Worm (Caenorhabditis elegans): ENCODE measurements around the gene skr-16.

DNA sequence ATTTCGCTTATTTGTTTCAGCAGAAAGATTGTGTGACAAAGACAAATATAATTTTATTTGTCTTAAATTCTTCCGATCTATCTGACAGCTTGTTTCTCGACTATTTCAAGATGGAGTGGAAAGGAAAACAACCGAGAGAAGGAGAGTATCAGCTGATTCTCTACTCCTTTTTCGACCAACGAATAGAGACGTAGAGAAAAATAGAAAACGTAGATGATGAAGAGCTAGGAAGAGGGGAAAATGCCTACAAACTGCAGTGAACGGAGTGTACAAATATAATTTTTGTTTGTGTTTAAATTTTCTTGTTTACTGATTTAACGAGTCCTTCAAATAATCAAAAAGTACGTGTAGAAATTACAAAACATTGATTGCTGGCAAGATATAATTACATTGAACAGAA, 20.8 kb upstream of the skr-16 start:
- no peak for TF ChIP-seq dsc-1 (tag; optimal IDR thresholded peaks at IDR 0.05)
- no peak for TF ChIP-seq unc-62 (GFP tag; optimal IDR thresholded peaks at IDR 0.05)
- no peak for TF ChIP-seq ama-1 (optimal IDR thresholded peaks at IDR 0.05)
